Fruit fly (Drosophila melanogaster): ENCODE results near the gene CG7884.

CG7884 gene

dm6 chrX:19247200-19248052 is 27.0 kb downstream of the CG7884 start, which contains the start of gene CG7992 (continued):
- TF ChIP-seq trem (tag; optimal IDR thresholded peaks at IDR 0.05), result no peak
- TF ChIP-seq CG15514 (GFP tag; optimal IDR thresholded peaks at IDR 0.05), result peak; percentile 37
- no peak for TF ChIP-seq Dfd (GFP tag; optimal IDR thresholded peaks at IDR 0.05)
- TF ChIP-seq CG6272 (GFP tag; IDR thresholded peaks at IDR 0.05), result no peak
- peak; percentile 53 for TF ChIP-seq D19B (GFP tag; optimal IDR thresholded peaks at IDR 0.05)
- TF ChIP-seq CG10543 (GFP tag; optimal IDR thresholded peaks at IDR 0.05), result peak; percentile 31
- TF ChIP-seq Vsx1 (GFP tag; optimal IDR thresholded peaks at IDR 0.05), result peak; percentile 47
- TF ChIP-seq ATbp (GFP tag; optimal IDR thresholded peaks at IDR 0.05), result peak; percentile 35
- no peak for TF ChIP-seq sima (GFP tag; optimal IDR thresholded peaks at IDR 0.05)
- no peak for TF ChIP-seq CG34422 (GFP tag; IDR thresholded peaks at IDR 0.05)
- no peak for TF ChIP-seq MESR4 (GFP tag; optimal IDR thresholded peaks at IDR 0.05)
- 0 out of 2 replicates have a peak, but pooled peaks have one; percentile 27 for TF ChIP-seq E2f1 (GFP tag; IDR thresholded peaks at IDR 0.05)
- TF ChIP-seq Mad (GFP tag; optimal IDR thresholded peaks at IDR 0.05), result peak; percentile 29
- TF ChIP-seq dmrt11E (tag; optimal IDR thresholded peaks at IDR 0.05), result no peak
- TF ChIP-seq CG10147 (GFP tag; optimal IDR thresholded peaks at IDR 0.05), result no peak
- TF ChIP-seq esg (GFP tag; conservative IDR thresholded peaks at IDR 0.05), result no peak; the same call in 1 of the 2 replicates
- TF ChIP-seq zfh1 (GFP tag; IDR thresholded peaks at IDR 0.05), result no peak
- TF ChIP-seq hb (GFP tag; IDR thresholded peaks at IDR 0.05; ENCODE audit: partially characterized antibody), result no peak
- peak; percentile 59 to 65 for TF ChIP-seq Pdp1 (GFP tag; optimal IDR thresholded peaks at IDR 0.05)
- TF ChIP-seq CG13775 (GFP tag; optimal IDR thresholded peaks at IDR 0.05), result peak; percentile 51
- TF ChIP-seq CG18011 (GFP tag; optimal IDR thresholded peaks at IDR 0.05), result peak; percentile 25
- TF ChIP-seq CG5180 (GFP tag; optimal IDR thresholded peaks at IDR 0.05), result peak; percentile 51
- no peak for TF ChIP-seq bcd (GFP tag; optimal IDR thresholded peaks at IDR 0.05)
- no peak for TF ChIP-seq E2f2 (GFP tag; IDR thresholded peaks at IDR 0.05)
- TF ChIP-seq CG18262 (tag; optimal IDR thresholded peaks at IDR 0.05), result peak; percentile 45
- TF ChIP-seq CG1529 (GFP tag; optimal IDR thresholded peaks at IDR 0.05), result no peak
- TF ChIP-seq fd102C (GFP tag; optimal IDR thresholded peaks at IDR 0.05), result no peak
- no peak for TF ChIP-seq CG5245 (GFP tag; optimal IDR thresholded peaks at IDR 0.05)
- TF ChIP-seq CG10321 (GFP tag; IDR thresholded peaks at IDR 0.05), result no peak
- no peak for TF ChIP-seq Doc2 (GFP tag; IDR thresholded peaks at IDR 0.05)
- TF ChIP-seq CG31388 (GFP tag; optimal IDR thresholded peaks at IDR 0.05), result no peak
- TF ChIP-seq ash1 (GFP tag; optimal IDR thresholded peaks at IDR 0.05), result no peak
- TF ChIP-seq ttk (GFP tag; IDR thresholded peaks at IDR 0.05), result 0 out of 2 replicates have a peak, but pooled peaks have one; percentile 23
- peak; percentile 77 for TF ChIP-seq lilli (GFP tag; optimal IDR thresholded peaks at IDR 0.05)
- peak; percentile 47 to 52 for TF ChIP-seq chif (GFP tag; optimal IDR thresholded peaks at IDR 0.05)
- no peak for TF ChIP-seq pfk (GFP tag; optimal IDR thresholded peaks at IDR 0.05)
- TF ChIP-seq CG3838 (GFP tag; optimal IDR thresholded peaks at IDR 0.05), result no peak
- TF ChIP-seq gsb (GFP tag; IDR thresholded peaks at IDR 0.05), result no peak
- peak; percentile 32 for TF ChIP-seq ewg (GFP tag; optimal IDR thresholded peaks at IDR 0.05)
- peak; percentile 2 for TF ChIP-seq CG8281 (tag; optimal IDR thresholded peaks at IDR 0.05)
- no peak for TF ChIP-seq dimm (GFP tag; IDR thresholded peaks at IDR 0.05)
- TF ChIP-seq Lpt (GFP tag; optimal IDR thresholded peaks at IDR 0.05), result no peak
- TF ChIP-seq Jarid2 (GFP tag; optimal IDR thresholded peaks at IDR 0.05), result peak; percentile 10
- TF ChIP-seq Gug (GFP tag; IDR thresholded peaks at IDR 0.05), result 0 out of 4 replicates have a peak, but pooled peaks have one; percentile 13
- peak; percentile 87 for TF ChIP-seq Med (GFP tag)
- TF ChIP-seq sob (GFP tag; IDR thresholded peaks at IDR 0.05), result peak; percentile 19; the same call in 1 of the 2 replicates
- TF ChIP-seq Nf-YC (tag; optimal IDR thresholded peaks at IDR 0.05), result peak; percentile 9
- TF ChIP-seq luna (GFP tag; optimal IDR thresholded peaks at IDR 0.05), result no peak
- no peak for TF ChIP-seq Kr (GFP tag; optimal IDR thresholded peaks at IDR 0.05)

All from whole organism, embryonic.